Fruit fly (Drosophila melanogaster) whole organism, prepupa: ENCODE measurements around the gene CG31952.

Experiments
- CG10631 ChIP-seq: fragments of 200-800 bp; sonication (Bioruptor generic); optimal IDR thresholded peaks from 2 replicates; lab custom pipeline; 2016; ENCODE audit warnings: missing biosample characterization, missing genetic modification characterization
- CG10669 ChIP-seq: fragments of 200-800 bp; sonication (Bioruptor generic); optimal IDR thresholded peaks from 3 replicates; lab custom pipeline; 2018; ENCODE audit warnings: missing biosample characterization, mild to moderate bottlenecking, missing genetic modification characterization, moderate library complexity
- CG11294 ChIP-seq: fragments of 200-800 bp; sonication (Bioruptor generic); IDR thresholded peaks from 2 replicates; pipeline ENCODE4 v1.3.6; 2022; ENCODE audit warnings: missing biosample characterization, missing genetic modification characterization
- CG11902 ChIP-seq: fragments of 200-800 bp; sonication (Bioruptor generic); optimal IDR thresholded peaks from 3 replicates; lab custom pipeline; 2016; ENCODE audit warnings: missing biosample characterization, missing genetic modification characterization
- CG15336 ChIP-seq: fragments of 200-800 bp; sonication (Bioruptor generic); IDR thresholded peaks from 2 replicates; pipeline ENCODE4 v1.3.6; 2022; ENCODE audit warnings: missing biosample characterization, missing genetic modification characterization
- CG1621 ChIP-seq: fragments of 200-800 bp; sonication (Bioruptor generic); optimal IDR thresholded peaks from 3 replicates; lab custom pipeline; 2018; ENCODE audit warnings: missing biosample characterization, mild to moderate bottlenecking, missing genetic modification characterization
- CG16779 ChIP-seq: fragments of 200-800 bp; sonication (Bioruptor generic); optimal IDR thresholded peaks from 3 replicates; lab custom pipeline; 2017; ENCODE audit warnings: missing biosample characterization, mild to moderate bottlenecking, missing genetic modification characterization
- CG31627 ChIP-seq: fragments of 200-800 bp; sonication (Bioruptor generic); optimal IDR thresholded peaks from 3 replicates; lab custom pipeline; 2016; ENCODE audit warnings: missing biosample characterization, missing genetic modification characterization
- CG32006 ChIP-seq: fragments of 200-800 bp; sonication (Bioruptor generic); optimal IDR thresholded peaks from 3 replicates; lab custom pipeline; 2017; ENCODE audit warnings: missing biosample characterization, mild to moderate bottlenecking, missing genetic modification characterization
- CG3919 ChIP-seq: fragments of 200-800 bp; sonication (Bioruptor generic); optimal IDR thresholded peaks from 3 replicates; lab custom pipeline; 2016; ENCODE audit warnings: missing biosample characterization, missing genetic modification characterization
- CG4318 ChIP-seq: fragments of 200-800 bp; sonication (Bioruptor generic); optimal IDR thresholded peaks from 3 replicates; lab custom pipeline; 2017; ENCODE audit warnings: missing biosample characterization, mild to moderate bottlenecking, missing genetic modification characterization
- CG6163 ChIP-seq: fragments of 200-800 bp; sonication (Bioruptor generic); IDR thresholded peaks from 3 replicates; pipeline ENCODE4 v1.3.6; 2022; ENCODE audit warnings: missing biosample characterization, missing genetic modification characterization
- CG6792 ChIP-seq: fragments of 200-800 bp; sonication (Bioruptor generic); optimal IDR thresholded peaks from 3 replicates; lab custom pipeline; 2016; ENCODE audit warnings: missing biosample characterization, missing genetic modification characterization
- CG6808 ChIP-seq: fragments of 200-800 bp; sonication (Bioruptor generic); optimal IDR thresholded peaks from 3 replicates; lab custom pipeline; 2017; ENCODE audit warnings: missing biosample characterization, missing genetic modification characterization, mild to moderate bottlenecking, moderate library complexity, missing genetic modification reagents
- CG7368 ChIP-seq: fragments of 200-800 bp; sonication (Bioruptor generic); optimal IDR thresholded peaks from 3 replicates; lab custom pipeline; 2016; ENCODE audit warnings: missing biosample characterization, missing genetic modification characterization
- CG8119 ChIP-seq: fragments of 200-800 bp; sonication (Bioruptor generic); IDR thresholded peaks from 3 replicates; pipeline ENCODE4 v1.3.6; 2022; ENCODE audit warnings: missing biosample characterization, missing genetic modification characterization
- CG8632 ChIP-seq: fragments of 200-800 bp; sonication (Bioruptor generic); optimal IDR thresholded peaks from 3 replicates; lab custom pipeline; 2016; ENCODE audit warnings: missing biosample characterization, missing genetic modification characterization
- Eip75B ChIP-seq: fragments of 200-800 bp; sonication (Bioruptor generic); optimal IDR thresholded peaks from 3 replicates; lab custom pipeline; 2016; ENCODE audit warnings: missing biosample characterization, missing genetic modification characterization
- Ets21C ChIP-seq: fragments of 200-800 bp; sonication (Bioruptor generic); optimal IDR thresholded peaks from 3 replicates; lab custom pipeline; 2016; ENCODE audit warnings: missing biosample characterization, missing genetic modification characterization
- Gug ChIP-seq: fragments of 200-800 bp; sonication (Bioruptor generic); IDR thresholded peaks from 2 replicates; pipeline ENCODE4 v1.3.6; 2022; ENCODE audit warnings: missing biosample characterization, missing genetic modification characterization
- Hr39 ChIP-seq: fragments of 200-800 bp; sonication (Bioruptor generic); optimal IDR thresholded peaks from 2 replicates; lab custom pipeline; 2016; ENCODE audit warnings: missing biosample characterization, missing genetic modification characterization
- Hr4 ChIP-seq: fragments of 200-800 bp; sonication (Bioruptor generic); optimal IDR thresholded peaks from 3 replicates; lab custom pipeline; 2016; ENCODE audit warnings: missing biosample characterization, missing genetic modification characterization
- Met ChIP-seq: fragments of 200-800 bp; sonication (Bioruptor generic); optimal IDR thresholded peaks from 3 replicates; lab custom pipeline; 2016; ENCODE audit warnings: missing biosample characterization, missing genetic modification characterization
- OdsH ChIP-seq: fragments of 200-800 bp; sonication (Bioruptor generic); optimal IDR thresholded peaks from 3 replicates; lab custom pipeline; 2016; ENCODE audit warnings: missing biosample characterization, missing genetic modification characterization
- Smox ChIP-seq: fragments of 200-800 bp; sonication (Bioruptor generic); optimal IDR thresholded peaks from 3 replicates; lab custom pipeline; 2016; ENCODE audit warnings: missing biosample characterization, missing genetic modification characterization
- Sox102F ChIP-seq: fragments of 200-800 bp; sonication (Bioruptor generic); optimal IDR thresholded peaks from 2 replicates; lab custom pipeline; 2016; ENCODE audit warnings: missing biosample characterization, mild to moderate bottlenecking, missing genetic modification characterization
- Sox15 ChIP-seq: fragments of 200-800 bp; sonication (Bioruptor generic); optimal IDR thresholded peaks from 3 replicates; lab custom pipeline; 2016; ENCODE audit warnings: missing biosample characterization, missing genetic modification characterization
- achi ChIP-seq: fragments of 200-800 bp; sonication (Bioruptor generic); optimal IDR thresholded peaks from 3 replicates; lab custom pipeline; 2016; ENCODE audit warnings: missing biosample characterization, missing genetic modification characterization
- acj6 ChIP-seq: fragments of 200-800 bp; sonication (Bioruptor generic); optimal IDR thresholded peaks from 3 replicates; lab custom pipeline; 2016; ENCODE audit warnings: missing biosample characterization, missing genetic modification characterization
- eg ChIP-seq: fragments of 200-800 bp; sonication (Bioruptor generic); IDR thresholded peaks from 3 replicates; pipeline ENCODE4 v1.3.6; 2022; ENCODE audit warnings: missing biosample characterization, missing genetic modification characterization
- esn ChIP-seq: fragments of 200-800 bp; sonication (Bioruptor generic); optimal IDR thresholded peaks from 2 replicates; lab custom pipeline; 2016; ENCODE audit warnings: missing biosample characterization, mild to moderate bottlenecking, missing genetic modification characterization, moderate library complexity
- fd85E ChIP-seq: fragments of 200-800 bp; sonication (Bioruptor generic); optimal IDR thresholded peaks from 3 replicates; lab custom pipeline; 2016; ENCODE audit warnings: missing biosample characterization, missing genetic modification characterization
- fkh ChIP-seq: fragments of 200-800 bp; sonication (Bioruptor generic); optimal IDR thresholded peaks from 3 replicates; lab custom pipeline; 2017; ENCODE audit warnings: missing biosample characterization, mild to moderate bottlenecking, missing genetic modification characterization, moderate library complexity
- lz ChIP-seq: fragments of 200-800 bp; sonication (Bioruptor generic); optimal IDR thresholded peaks from 3 replicates; lab custom pipeline; 2016; ENCODE audit warnings: missing biosample characterization, missing genetic modification characterization
- spab ChIP-seq: fragments of 200-800 bp; sonication (Bioruptor generic); optimal IDR thresholded peaks from 2 replicates; lab custom pipeline; 2017; ENCODE audit warnings: missing biosample characterization, mild to moderate bottlenecking, missing genetic modification characterization, missing genetic modification reagents
- ss ChIP-seq, 2 experiments: fragments of 200-800 bp; sonication (Bioruptor generic); optimal IDR thresholded peaks; 2 replicates in 1 of 2; 3 replicates in 1 of 2; lab custom pipeline; 2017 to 2018; ENCODE audit warnings: mild to moderate bottlenecking in 2 of 2, missing biosample characterization in 2 of 2, missing genetic modification characterization in 2 of 2, moderate library complexity in 1 of 2
- svp ChIP-seq: fragments of 200-800 bp; sonication (Bioruptor generic); peaks from one replicate; lab custom pipeline; 2016; ENCODE audit warnings: missing biosample characterization, missing genetic modification characterization

The CG31952 gene

dm6 chr2L:3388396-3388795 lies 28.1 kb upstream of the CG31952 start, which contains the start of gene CG42460:
Gene CG42460 (minus strand): TSS chr2L:3388496.
- peak; percentile 13 for TF ChIP-seq svp

- TF ChIP-seq Hr4 (GFP tag; lab: Kevin White, UChicago) (no peak), achi (GFP tag; lab: Kevin White, UChicago) (no peak), lz (GFP tag; lab: Kevin White, UChicago) (no peak), CG3919 (GFP tag; lab: Kevin White, UChicago) (no peak), CG1621 (no peak), CG6792 (GFP tag; lab: Kevin White, UChicago) (no peak), ss (GFP tag; optimal IDR thresholded peaks at IDR 0.05; lab: Kevin White, UChicago) (no peak), CG32006 (GFP tag; lab: Kevin White, UChicago) (no peak), Sox15 (GFP tag; lab: Kevin White, UChicago) (no peak), CG11902 (GFP tag; lab: Kevin White, UChicago) (no peak), eg (GFP tag; lab: Robert Waterston, UW) (no peak), esn (GFP tag; lab: Kevin White, UChicago) (no peak), CG10631 (GFP tag; lab: Kevin White, UChicago) (no peak), Gug (GFP tag; lab: Robert Waterston, UW) (no peak), Smox (GFP tag; lab: Kevin White, UChicago) (no peak), CG8632 (GFP tag; lab: Kevin White, UChicago) (no peak), CG10669 (GFP tag; lab: Kevin White, UChicago) (no peak), CG7368 (GFP tag; lab: Kevin White, UChicago) (no peak), CG31627 (GFP tag; lab: Kevin White, UChicago) (no peak), CG4318 (GFP tag; lab: Kevin White, UChicago) (no peak)
Measured at dm6 chr2L:3397594-3398073, 18.9 kb upstream of the CG31952 start, which contains the start of gene CG34175. Gene CG34175 (plus strand): TSS chr2L:3398023.

dm6 chr2L:3407722-3408121 lies 8.8 kb upstream of the CG31952 start:
- TF ChIP-seq CG6808 (no peak), Sox15 (GFP tag; lab: Kevin White, UChicago) (no peak), eg (GFP tag; lab: Robert Waterston, UW) (no peak), Eip75B (GFP tag; lab: Kevin White, UChicago) (no peak), CG7368 (GFP tag; lab: Kevin White, UChicago) (no peak), fd85E (no peak), CG32006 (GFP tag; lab: Kevin White, UChicago) (no peak), Ets21C (GFP tag; lab: Kevin White, UChicago) (no peak), Sox102F (GFP tag; lab: Kevin White, UChicago) (no peak), CG16779 (tag; lab: Kevin White, UChicago) (no peak), Met (GFP tag; lab: Kevin White, UChicago) (no peak), acj6 (GFP tag; lab: Kevin White, UChicago) (no peak), Hr4 (GFP tag; lab: Kevin White, UChicago) (no peak), CG8119 (GFP tag; lab: Robert Waterston, UW) (no peak), CG15336 (GFP tag; lab: Robert Waterston, UW) (no peak)

- TF ChIP-seq CG8119 (GFP tag; lab: Robert Waterston, UW) (no peak), CG11294 (GFP tag; lab: Robert Waterston, UW) (no peak), lz (GFP tag; lab: Kevin White, UChicago) (no peak), OdsH (GFP tag; lab: Kevin White, UChicago) (no peak), fkh (no peak), Sox102F (GFP tag; lab: Kevin White, UChicago) (no peak), acj6 (GFP tag; lab: Kevin White, UChicago) (no peak), Eip75B (GFP tag; lab: Kevin White, UChicago) (no peak), Hr39 (GFP tag; lab: Kevin White, UChicago) (no peak), CG16779 (tag; lab: Kevin White, UChicago) (no peak), CG3919 (GFP tag; lab: Kevin White, UChicago) (no peak), CG6163 (GFP tag; lab: Robert Waterston, UW) (no peak), spab (no peak), CG11902 (GFP tag; lab: Kevin White, UChicago) (no peak), eg (GFP tag; lab: Robert Waterston, UW) (no peak), fd85E (no peak), Hr4 (GFP tag; lab: Kevin White, UChicago) (no peak), esn (GFP tag; lab: Kevin White, UChicago) (no peak), CG8632 (GFP tag; lab: Kevin White, UChicago) (no peak)
Measured at dm6 chr2L:3410260-3410659, 6.2 kb upstream of the CG31952 start, which contains the start of gene CG8840. Gene CG8840 (plus strand): TSS chr2L:3410560.
